Worm (Caenorhabditis elegans) whole organism, L1 larva: ENCODE measurements around the gene R04B5.5.

Source experiments
- aha-1 ChIP-seq: fragments of 150-350 bp; optimal IDR thresholded peaks from 2 replicates; lab custom pipeline; 2014; ENCODE audit warnings: missing biosample characterization, missing genetic modification characterization
- ama-1 ChIP-seq: fragments of 150-350 bp; optimal IDR thresholded peaks from 2 replicates; lab custom pipeline; 2014
- blmp-1 ChIP-seq: fragments of 150-350 bp; optimal IDR thresholded peaks from 2 replicates; lab custom pipeline; 2014; ENCODE audit warnings: missing biosample characterization, missing genetic modification characterization
- ceh-82 ChIP-seq, 3 experiments: fragments of 150-350 bp in 1 of 3; sonication (generic microtip) in 2 of 3; optimal IDR thresholded peaks; 2 replicates each; lab custom pipeline; 2014 to 2017; ENCODE audit warnings: missing biosample characterization in 3 of 3, missing genetic modification characterization in 3 of 3
- hlh-17 ChIP-seq: fragments of 200-800 bp; sonication (Bioruptor generic); optimal IDR thresholded peaks from 2 replicates; lab custom pipeline; 2018; ENCODE audit warnings: missing genetic modification characterization, mild to moderate bottlenecking, missing compliant biosample characterization, moderate library complexity, borderline replicate concordance
- irx-1 ChIP-seq: sonication (generic microtip); optimal IDR thresholded peaks from 2 replicates; lab custom pipeline; 2016; ENCODE audit warnings: missing genetic modification characterization, missing compliant biosample characterization
- lin-15B ChIP-seq: fragments of 150-350 bp; sonication (generic microtip); optimal IDR thresholded peaks from 3 replicates; lab custom pipeline; 2014; ENCODE audit warnings: missing biosample characterization, missing genetic modification characterization
- lsy-2 ChIP-seq, 2 experiments: fragments of 150-350 bp; optimal IDR thresholded peaks; 2 replicates each; lab custom pipeline; 2014; ENCODE audit warnings: missing biosample characterization in 2 of 2, missing genetic modification characterization in 2 of 2
- nhr-85 ChIP-seq: sonication (generic microtip); peaks from one replicate; lab custom pipeline; 2016; ENCODE audit warnings: missing genetic modification characterization, inconsistent platforms, missing compliant biosample characterization
- pag-3 ChIP-seq: sonication (generic microtip); optimal IDR thresholded peaks from 2 replicates; lab custom pipeline; 2017; ENCODE audit warnings: missing genetic modification characterization, mild to moderate bottlenecking, missing compliant biosample characterization, antibody characterized with exemption, borderline replicate concordance; ENCODE audit not compliant: insufficient read depth
- unc-62 ChIP-seq: fragments of 150-350 bp; optimal IDR thresholded peaks from 2 replicates; lab custom pipeline; 2014; ENCODE audit warnings: missing biosample characterization, missing genetic modification reagents, missing genetic modification characterization

ce11 chrV:10054872-10055271 is 32.4 kb upstream of the R04B5.5 start, which contains the start of gene yif-1:
- TF ChIP-seq nhr-85 (tag; lab: Kevin White, UChicago) (no peak), aha-1 (tag; lab: Kevin White, UChicago) (no peak), lsy-2 (tag; optimal IDR thresholded peaks at IDR 0.05; lab: Kevin White, UChicago) (peak; percentile 58 to 93), irx-1 (tag; lab: Kevin White, UChicago) (no peak), pag-3 (tag; lab: Kevin White, UChicago) (no peak), lin-15B (no peak), blmp-1 (tag; lab: Kevin White, UChicago) (peak; percentile 19), hlh-17 (GFP tag; lab: Kevin White, UChicago) (no peak), ama-1 (no peak), ceh-82 (tag; optimal IDR thresholded peaks at IDR 0.05; lab: Kevin White, UChicago) (no peak), unc-62 (no peak)
